Fruit fly (Drosophila melanogaster): ENCODE measurements around the gene CG6865.

- TF ChIP-seq CG14050 (GFP tag; IDR thresholded peaks at IDR 0.05): no peak
- no peak for TF ChIP-seq CG3847 (GFP tag; IDR thresholded peaks at IDR 0.05)
- no peak for TF ChIP-seq Sry-δ (GFP tag; optimal IDR thresholded peaks at IDR 0.05)
- no peak for TF ChIP-seq CG14860 (GFP tag; IDR thresholded peaks at IDR 0.05; ENCODE audit: partially characterized antibody)
- TF ChIP-seq cas (GFP tag; IDR thresholded peaks at IDR 0.05): no peak
Observed at dm6 chr3L:18824851-18825250, 38.6 kb upstream of the CG6865 start.
